Worm (Caenorhabditis elegans): ENCODE measurements around the gene F41G3.6.

DNA sequence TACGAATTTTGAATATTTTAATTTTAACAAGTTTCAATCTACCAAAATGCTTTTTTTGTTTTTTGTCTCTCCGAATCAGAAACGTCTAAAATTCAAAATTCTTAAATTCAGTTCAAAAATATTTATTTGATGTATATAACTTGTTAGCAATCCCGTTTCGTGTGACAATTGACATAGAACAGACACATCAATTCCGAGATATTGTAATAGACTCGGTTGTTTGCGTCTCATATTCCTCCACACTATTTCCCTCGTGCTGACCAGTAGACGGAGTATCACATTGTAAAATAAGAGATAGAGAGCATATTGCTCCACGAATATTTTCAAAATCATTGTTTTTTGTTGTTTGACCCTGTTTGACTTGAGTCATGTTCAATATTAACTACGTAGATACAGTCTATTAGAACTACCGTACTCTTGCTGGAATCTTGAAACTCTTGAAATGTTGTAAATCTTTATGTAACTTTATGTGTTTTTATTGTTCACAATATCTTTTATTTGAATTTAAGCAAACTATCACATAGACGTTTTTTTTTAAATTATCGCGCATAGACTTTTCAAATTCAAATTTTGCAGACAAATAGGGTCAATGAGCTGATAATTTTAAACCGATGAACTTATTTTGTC lies 46.1 kb downstream of the F41G3.6 start, which contains the start of gene T13C2.3:
- no peak for TF ChIP-seq snpc-4 (tag; optimal IDR thresholded peaks at IDR 0.05)
- no peak for TF ChIP-seq nhr-2 (tag; optimal IDR thresholded peaks at IDR 0.05)
- no peak for TF ChIP-seq nhr-76 (tag; optimal IDR thresholded peaks at IDR 0.05)
- TF ChIP-seq sptf-1 (tag; optimal IDR thresholded peaks at IDR 0.05): no peak
- peak; percentile 51 for TF ChIP-seq unc-62 (GFP tag; optimal IDR thresholded peaks at IDR 0.05)
- no peak for TF ChIP-seq pha-4 (tag; optimal IDR thresholded peaks at IDR 0.05)

All from whole organism, mixed stage, embryonic.